Fruit fly (Drosophila melanogaster) whole organism, embryonic: ENCODE results near the gene ham.

Experiments
- ATbp ChIP-seq: fragments of 200-800 bp; sonication (Bioruptor generic); optimal IDR thresholded peaks from 2 replicates; lab custom pipeline; 2017; ENCODE audit warnings: missing biosample characterization, mild to moderate bottlenecking, missing genetic modification characterization, missing genetic modification reagents
- Antp ChIP-seq: fragments of 200-800 bp; sonication (Bioruptor generic); optimal IDR thresholded peaks from 3 replicates; lab custom pipeline; 2016; ENCODE audit warnings: missing biosample characterization, missing genetic modification characterization
- Atf3 ChIP-seq: fragments of 200-800 bp; sonication (Bioruptor generic); optimal IDR thresholded peaks from 3 replicates; lab custom pipeline; 2016; ENCODE audit warnings: missing biosample characterization, missing genetic modification characterization
- Bteb2 ChIP-seq: fragments of 200-800 bp; sonication (Bioruptor generic); optimal IDR thresholded peaks from 2 replicates; lab custom pipeline; 2016; ENCODE audit warnings: missing biosample characterization, missing genetic modification characterization
- CG10147 ChIP-seq: fragments of 200-800 bp; sonication (Bioruptor generic); optimal IDR thresholded peaks from 2 replicates; lab custom pipeline; 2019; ENCODE audit warnings: missing biosample characterization, mild to moderate bottlenecking, missing genetic modification characterization, moderate library complexity
- CG10979 ChIP-seq: fragments of 200-800 bp; sonication (Bioruptor generic); optimal IDR thresholded peaks from 2 replicates; lab custom pipeline; 2018; ENCODE audit warnings: missing biosample characterization, mild to moderate bottlenecking, missing genetic modification characterization, moderate library complexity
- CG11456 ChIP-seq: fragments of 200-800 bp; sonication (Bioruptor generic); IDR thresholded peaks from 3 replicates; pipeline ENCODE4 v1.3.6; 2022; ENCODE audit warnings: missing biosample characterization, missing genetic modification characterization
- CG11695 ChIP-seq: fragments of 200-800 bp; sonication (Bioruptor generic); IDR thresholded peaks from 3 replicates; pipeline ENCODE4 v1.3.6; 2022; ENCODE audit warnings: missing biosample characterization, missing genetic modification characterization
- CG11723 ChIP-seq: fragments of 200-800 bp; sonication (Bioruptor generic); optimal IDR thresholded peaks from 2 replicates; lab custom pipeline; 2017; ENCODE audit warnings: missing biosample characterization, mild to moderate bottlenecking, missing genetic modification characterization
- CG17385 ChIP-seq: fragments of 200-800 bp; sonication (Bioruptor generic); optimal IDR thresholded peaks from 3 replicates; lab custom pipeline; 2018; ENCODE audit warnings: missing biosample characterization, mild to moderate bottlenecking, missing genetic modification characterization
- CG17612 ChIP-seq: fragments of 200-800 bp; sonication (Bioruptor generic); IDR thresholded peaks from 2 replicates; pipeline ENCODE4 v1.3.6; 2022; ENCODE audit warnings: missing biosample characterization, missing genetic modification characterization
- CG17912 ChIP-seq: fragments of 200-800 bp; sonication (Bioruptor generic); optimal IDR thresholded peaks from 2 replicates; lab custom pipeline; 2018; ENCODE audit warnings: missing biosample characterization, mild to moderate bottlenecking, missing genetic modification characterization
- CG1792 ChIP-seq: fragments of 200-800 bp; sonication (Bioruptor generic); optimal IDR thresholded peaks from 2 replicates; lab custom pipeline; 2016; ENCODE audit warnings: missing biosample characterization, missing genetic modification characterization
- CG18262 ChIP-seq: fragments of 200-800 bp; optimal IDR thresholded peaks from 3 replicates; lab custom pipeline; 2019; ENCODE audit warnings: missing biosample characterization, mild to moderate bottlenecking, missing genetic modification characterization, moderate library complexity
- CG2116 ChIP-seq: fragments of 200-800 bp; sonication (Bioruptor generic); optimal IDR thresholded peaks from 3 replicates; lab custom pipeline; 2018; ENCODE audit warnings: missing biosample characterization, mild to moderate bottlenecking, missing genetic modification characterization
- CG2199 ChIP-seq: fragments of 200-800 bp; sonication (Bioruptor generic); IDR thresholded peaks from 3 replicates; pipeline ENCODE4 v1.3.6; 2022; ENCODE audit warnings: missing biosample characterization, missing genetic modification characterization
- CG31224 ChIP-seq: fragments of 200-800 bp; sonication (Bioruptor generic); IDR thresholded peaks from 2 replicates; pipeline ENCODE4 v1.3.6; 2022; ENCODE audit warnings: missing biosample characterization, missing genetic modification characterization
- CG31365 ChIP-seq: fragments of 200-800 bp; sonication (Bioruptor generic); optimal IDR thresholded peaks from 2 replicates; lab custom pipeline; 2018; ENCODE audit warnings: missing biosample characterization, mild to moderate bottlenecking, missing genetic modification characterization
- CG33213 ChIP-seq: fragments of 200-800 bp; sonication (Bioruptor generic); optimal IDR thresholded peaks from 3 replicates; lab custom pipeline; 2016; ENCODE audit warnings: missing biosample characterization, missing genetic modification characterization
- CG5180 ChIP-seq: fragments of 200-800 bp; sonication (Bioruptor generic); optimal IDR thresholded peaks from 3 replicates; lab custom pipeline; 2017; ENCODE audit warnings: missing biosample characterization, missing genetic modification characterization, mild to moderate bottlenecking, moderate library complexity, missing genetic modification reagents
- CG7271 ChIP-seq: fragments of 200-800 bp; sonication (Bioruptor generic); optimal IDR thresholded peaks from 2 replicates; lab custom pipeline; 2018; ENCODE audit warnings: missing biosample characterization, mild to moderate bottlenecking, missing genetic modification characterization, moderate library complexity
- CG8290 ChIP-seq, 3 experiments: fragments of 200-800 bp; sonication (Bioruptor generic); optimal IDR thresholded peaks; 2 replicates each; lab custom pipeline; 2016 to 2019; ENCODE audit warnings: missing biosample characterization in 3 of 3, missing genetic modification characterization in 3 of 3, mild to moderate bottlenecking in 2 of 3, moderate library complexity in 1 of 3
- Camta ChIP-seq: fragments of 200-800 bp; sonication (Bioruptor generic); optimal IDR thresholded peaks from 2 replicates; lab custom pipeline; 2016; ENCODE audit warnings: missing biosample characterization, missing genetic modification characterization
- HHEX ChIP-seq: fragments of 200-800 bp; sonication (Bioruptor generic); optimal IDR thresholded peaks from 3 replicates; lab custom pipeline; 2017; ENCODE audit warnings: missing biosample characterization, mild to moderate bottlenecking, missing genetic modification characterization, missing genetic modification reagents
- Hey ChIP-seq: fragments of 200-800 bp; sonication (Bioruptor generic); optimal IDR thresholded peaks from 3 replicates; lab custom pipeline; 2018; ENCODE audit warnings: missing biosample characterization, mild to moderate bottlenecking, missing genetic modification characterization
- Lpt ChIP-seq: fragments of >200 bp; optimal IDR thresholded peaks from 2 replicates; lab custom pipeline; 2018; ENCODE audit warnings: missing biosample characterization, missing genetic modification characterization
- Mrtf ChIP-seq: fragments of 200-800 bp; sonication (Bioruptor generic); IDR thresholded peaks from 3 replicates; pipeline ENCODE4 v1.3.6; 2022; ENCODE audit warnings: missing biosample characterization, missing genetic modification characterization
- Myb ChIP-seq: fragments of 200-800 bp; sonication (Bioruptor generic); optimal IDR thresholded peaks from 2 replicates; lab custom pipeline; 2016; ENCODE audit warnings: missing biosample characterization, missing genetic modification characterization
- NFAT ChIP-seq: fragments of 200-800 bp; sonication (Bioruptor generic); IDR thresholded peaks from 2 replicates; pipeline ENCODE4 v1.3.6; 2022; ENCODE audit warnings: missing biosample characterization, missing genetic modification characterization
- Oli ChIP-seq: fragments of 200-800 bp; sonication (Bioruptor generic); optimal IDR thresholded peaks from 2 replicates; lab custom pipeline; 2018; ENCODE audit warnings: missing biosample characterization, mild to moderate bottlenecking, missing genetic modification characterization, moderate library complexity
- Trl ChIP-seq, 3 experiments: fragments of >200 bp in 2 of 3; fragments of 200-800 bp in 1 of 3; sonication (Bioruptor generic) in 1 of 3; optimal IDR thresholded peaks; 2 replicates in 1 of 3; 3 replicates in 2 of 3; lab custom pipeline; 2016 to 2017; ENCODE audit warnings: missing biosample characterization in 1 of 3, missing genetic modification characterization in 1 of 3
- ato ChIP-seq: fragments of 200-800 bp; sonication (Bioruptor generic); IDR thresholded peaks from 2 replicates; pipeline ENCODE4 v1.3.6; 2022; ENCODE audit warnings: missing biosample characterization, missing genetic modification characterization; ENCODE audit not compliant: partially characterized antibody
- btn ChIP-seq: fragments of 200-800 bp; sonication (Bioruptor generic); optimal IDR thresholded peaks from 2 replicates; lab custom pipeline; 2016; ENCODE audit warnings: missing biosample characterization, missing genetic modification characterization
- caup ChIP-seq: fragments of 200-800 bp; sonication (Bioruptor generic); optimal IDR thresholded peaks from 3 replicates; lab custom pipeline; 2017; ENCODE audit warnings: missing biosample characterization, mild to moderate bottlenecking, missing genetic modification characterization, moderate library complexity; ENCODE audit not compliant: severe bottlenecking
- crp ChIP-seq, 2 experiments: fragments of 200-800 bp; sonication (Bioruptor generic); optimal IDR thresholded peaks; 2 replicates in 1 of 2; 3 replicates in 1 of 2; lab custom pipeline; 2017; ENCODE audit warnings: missing biosample characterization in 2 of 2, missing genetic modification characterization in 2 of 2, mild to moderate bottlenecking in 1 of 2, moderate library complexity in 1 of 2
- gem ChIP-seq: fragments of 200-800 bp; sonication (Bioruptor generic); optimal IDR thresholded peaks from 2 replicates; lab custom pipeline; 2019; ENCODE audit warnings: missing biosample characterization, mild to moderate bottlenecking, missing genetic modification characterization, moderate library complexity
- hth ChIP-seq: fragments of >200 bp; optimal IDR thresholded peaks from 2 replicates; lab custom pipeline; 2017; ENCODE audit warnings: inconsistent platforms
- klu ChIP-seq: fragments of 200-800 bp; sonication (Bioruptor generic); IDR thresholded peaks from 2 replicates; pipeline ENCODE4 v1.3.6; 2022; ENCODE audit warnings: missing biosample characterization, missing genetic modification characterization
- kni ChIP-seq: fragments of 200-800 bp; sonication (Bioruptor generic); optimal IDR thresholded peaks from 3 replicates; lab custom pipeline; 2017; ENCODE audit warnings: mild to moderate bottlenecking, missing biosample characterization, missing genetic modification reagents, missing genetic modification characterization
- nerfin-1 ChIP-seq: fragments of 200-800 bp; sonication (Bioruptor generic); optimal IDR thresholded peaks from 3 replicates; lab custom pipeline; 2019; ENCODE audit warnings: missing biosample characterization, mild to moderate bottlenecking, missing genetic modification characterization, moderate library complexity
- nerfin-2 ChIP-seq: fragments of 200-800 bp; sonication (Bioruptor generic); IDR thresholded peaks from 2 replicates; pipeline ENCODE4 v1.3.6; 2022; ENCODE audit warnings: missing biosample characterization, missing genetic modification characterization; ENCODE audit not compliant: partially characterized antibody
- otp ChIP-seq: fragments of 200-800 bp; sonication (Bioruptor generic); IDR thresholded peaks from 3 replicates; pipeline ENCODE4, ENCODE4 v1.3.6; 2022; ENCODE audit warnings: missing biosample characterization, missing genetic modification characterization
- salm ChIP-seq: fragments of 200-800 bp; sonication (Bioruptor generic); optimal IDR thresholded peaks from 2 replicates; lab custom pipeline; 2018; ENCODE audit warnings: missing biosample characterization, mild to moderate bottlenecking, missing genetic modification characterization
- stwl ChIP-seq: fragments of 200-800 bp; sonication (Bioruptor generic); optimal IDR thresholded peaks from 3 replicates; lab custom pipeline; 2018; ENCODE audit warnings: missing biosample characterization, mild to moderate bottlenecking, missing genetic modification characterization, moderate library complexity
- tap ChIP-seq: fragments of 200-800 bp; optimal IDR thresholded peaks from 3 replicates; lab custom pipeline; 2019; ENCODE audit warnings: missing biosample characterization, mild to moderate bottlenecking, missing genetic modification characterization, moderate library complexity
- tgo ChIP-seq: fragments of 200-800 bp; sonication (Bioruptor generic); IDR thresholded peaks from 3 replicates; pipeline ENCODE4 v1.3.6; 2022; ENCODE audit warnings: missing biosample characterization, missing genetic modification characterization
- unc-4 ChIP-seq: fragments of 200-800 bp; sonication (Bioruptor generic); IDR thresholded peaks from 2 replicates; pipeline ENCODE4 v1.3.6; 2022; ENCODE audit warnings: missing biosample characterization, missing genetic modification characterization; ENCODE audit not compliant: partially characterized antibody

ham gene

DNA sequence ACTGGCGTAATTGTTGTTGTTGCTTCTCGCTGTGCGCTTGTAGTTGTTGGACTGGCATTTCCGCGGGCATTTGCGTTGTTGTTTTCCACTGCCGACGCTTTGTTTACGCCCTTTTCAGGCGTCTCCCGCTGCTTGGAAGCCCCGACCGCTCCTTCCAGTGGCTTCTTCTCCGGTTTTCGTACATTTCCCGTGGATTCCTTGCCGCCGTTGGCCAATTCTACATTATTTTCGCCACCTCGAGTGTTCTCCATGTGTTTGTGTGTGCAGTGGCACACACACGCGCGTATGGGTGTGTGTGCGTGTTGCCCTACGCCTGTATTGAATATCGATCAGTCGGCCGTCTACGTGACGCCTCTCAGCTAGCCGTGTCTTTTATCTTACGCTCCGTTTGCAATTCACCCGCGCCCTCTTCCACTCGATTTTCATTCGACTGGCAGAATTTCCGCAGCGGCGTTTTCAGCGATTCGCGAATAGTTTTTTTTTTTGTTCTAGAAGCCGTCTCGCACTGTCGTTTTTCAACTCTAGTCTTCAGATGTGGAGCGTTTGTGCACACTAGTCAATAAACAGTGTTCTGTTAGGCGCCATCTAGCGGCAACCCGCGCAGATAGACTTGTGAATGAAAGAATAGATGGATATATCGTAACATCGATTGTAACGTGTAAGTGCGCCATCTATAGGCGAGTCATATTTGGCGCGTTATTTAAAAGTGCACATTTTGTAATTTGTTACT, 46.6 kb upstream of the ham start, which contains the start of gene CG10600 (continued):
- TF ChIP-seq CG2199 (0 out of 3 replicates have a peak, but pooled peaks have one; percentile 57), CG11723 (peak; percentile 73), Lpt (GFP tag; lab: Kevin White, UChicago) (no peak), CG31224 (GFP tag; lab: Robert Waterston, UW) (peak; percentile 52), HHEX (peak; percentile 77), Camta (GFP tag; lab: Kevin White, UChicago) (peak; percentile 85), CG11456 (peak; percentile 92), Trl (optimal IDR thresholded peaks at IDR 0.05; lab: Kevin White, UChicago) (no peak), Trl (GFP tag; optimal IDR thresholded peaks at IDR 0.05; lab: Kevin White, UChicago) (peak; percentile 90), CG17912 (GFP tag; lab: Kevin White, UChicago) (peak; percentile 83), crp (GFP tag; optimal IDR thresholded peaks at IDR 0.05; lab: Kevin White, UChicago) (peak in 1 of 2 experiments; percentile 44), CG2116 (GFP tag; lab: Kevin White, UChicago) (peak; percentile 86), Myb (GFP tag; lab: Kevin White, UChicago) (peak; percentile 85), Antp (GFP tag; lab: Kevin White, UChicago) (peak; percentile 93), Bteb2 (GFP tag; lab: Kevin White, UChicago) (peak; percentile 80), Atf3 (peak; percentile 84), unc-4 (peak; percentile 86), CG8290 (GFP tag; optimal IDR thresholded peaks at IDR 0.05; lab: Kevin White, UChicago) (peak; percentile 98), CG8290 (tag; optimal IDR thresholded peaks at IDR 0.05; lab: Kevin White, UChicago) (peak; percentile 75 to 95), hth (lab: Kevin White, UChicago) (no peak), CG33213 (GFP tag; lab: Kevin White, UChicago) (peak; percentile 98), nerfin-2 (GFP tag; lab: Robert Waterston, UW) (peak; percentile 66), Hey (no peak), caup (GFP tag; lab: Kevin White, UChicago) (peak; percentile 88), CG31365 (tag; lab: Kevin White, UChicago) (peak; percentile 67), CG17612 (GFP tag; lab: Robert Waterston, UW) (peak; percentile 43; the same call in 1 of the 2 replicates), CG11695 (GFP tag; lab: Robert Waterston, UW) (0 out of 3 replicates have a peak, but pooled peaks have one; percentile 11), stwl (tag; lab: Kevin White, UChicago) (peak; percentile 95), NFAT (GFP tag; lab: Robert Waterston, UW) (peak; percentile 88), tap (tag; lab: Kevin White, UChicago) (peak; percentile 18), ATbp (GFP tag; lab: Kevin White, UChicago) (peak; percentile 64), ato (GFP tag; lab: Robert Waterston, UW) (peak; percentile 90), salm (tag; lab: Kevin White, UChicago) (no peak), CG7271 (tag; lab: Kevin White, UChicago) (no peak), CG10979 (peak; percentile 50), tgo (GFP tag; lab: Robert Waterston, UW) (peak; percentile 38; the same call in 2 of the 3 replicates), CG17385 (GFP tag; lab: Kevin White, UChicago) (peak; percentile 68), btn (GFP tag; lab: Kevin White, UChicago) (peak; percentile 78), otp (GFP tag; lab: Robert Waterston, UW) (peak; percentile 75; the same call in 2 of the 3 replicates), CG1792 (GFP tag; lab: Kevin White, UChicago) (peak; percentile 81), nerfin-1 (tag; lab: Kevin White, UChicago) (peak; percentile 64), kni (GFP tag; lab: Kevin White, UChicago) (peak; percentile 55), Mrtf (GFP tag; lab: Robert Waterston, UW) (peak; percentile 44; the same call in 1 of the 3 replicates), Oli (tag; lab: Kevin White, UChicago) (peak; percentile 42), CG18262 (tag; lab: Kevin White, UChicago) (peak; percentile 53), CG5180 (peak; percentile 9), CG10147 (peak; percentile 43), gem (tag; lab: Kevin White, UChicago) (peak; percentile 54), klu (GFP tag; lab: Robert Waterston, UW) (peak; percentile 64)
